Fruit fly (Drosophila melanogaster) whole organism, adult: ENCODE data around the gene CG17717.

Experiments
- CG11617 ChIP-seq: fragments of 200-800 bp; sonication (Bioruptor generic); optimal IDR thresholded peaks from 2 replicates; lab custom pipeline; 2017; ENCODE audit warnings: mild to moderate bottlenecking, missing biosample characterization, missing genetic modification reagents, missing genetic modification characterization
- CG12768 ChIP-seq: fragments of 200-800 bp; sonication (Bioruptor generic); optimal IDR thresholded peaks from 2 replicates; lab custom pipeline; 2017; ENCODE audit warnings: missing biosample characterization, missing genetic modification characterization, mild to moderate bottlenecking, moderate library complexity, missing genetic modification reagents
- CG14711 ChIP-seq: fragments of 200-800 bp; sonication (Bioruptor generic); optimal IDR thresholded peaks from 2 replicates; lab custom pipeline; 2018; ENCODE audit warnings: missing biosample characterization, mild to moderate bottlenecking, missing genetic modification characterization, moderate library complexity
- CG1620 ChIP-seq: fragments of 200-800 bp; sonication (Bioruptor generic); optimal IDR thresholded peaks from 2 replicates; lab custom pipeline; 2016; ENCODE audit warnings: missing biosample characterization, missing genetic modification characterization
- CG33017 ChIP-seq: fragments of 200-800 bp; sonication (Bioruptor generic); optimal IDR thresholded peaks from 2 replicates; lab custom pipeline; 2018; ENCODE audit warnings: missing biosample characterization, mild to moderate bottlenecking, missing genetic modification characterization, moderate library complexity
- CG5204 ChIP-seq: fragments of 200-800 bp; sonication (Bioruptor generic); optimal IDR thresholded peaks from 2 replicates; lab custom pipeline; 2016; ENCODE audit warnings: missing biosample characterization, missing genetic modification characterization
- CG7045 ChIP-seq: fragments of 200-800 bp; sonication (Bioruptor generic); optimal IDR thresholded peaks from 2 replicates; lab custom pipeline; 2017; ENCODE audit warnings: missing biosample characterization, mild to moderate bottlenecking, missing genetic modification characterization
- CG7101 ChIP-seq: fragments of 200-800 bp; sonication (Bioruptor generic); optimal IDR thresholded peaks from 2 replicates; lab custom pipeline; 2018; ENCODE audit warnings: missing biosample characterization, mild to moderate bottlenecking, missing genetic modification characterization, moderate library complexity
- Clk ChIP-seq: fragments of 200-800 bp; sonication (Bioruptor generic); optimal IDR thresholded peaks from 2 replicates; lab custom pipeline; 2017; ENCODE audit warnings: missing biosample characterization, missing genetic modification characterization
- Crg-1 ChIP-seq: fragments of 200-800 bp; sonication (Bioruptor generic); optimal IDR thresholded peaks from 2 replicates; lab custom pipeline; 2016; ENCODE audit warnings: missing biosample characterization, missing genetic modification characterization
- Hr96 ChIP-seq: fragments of 200-800 bp; sonication (Bioruptor generic); optimal IDR thresholded peaks from 2 replicates; lab custom pipeline; 2016; ENCODE audit warnings: missing biosample characterization, missing genetic modification characterization
- Mnt ChIP-seq: fragments of 200-800 bp; sonication (Bioruptor generic); optimal IDR thresholded peaks from 2 replicates; lab custom pipeline; 2016; ENCODE audit warnings: missing biosample characterization, mild to moderate bottlenecking, missing genetic modification characterization
- bab1 ChIP-seq: fragments of 200-800 bp; sonication (Bioruptor generic); optimal IDR thresholded peaks from 3 replicates; lab custom pipeline; 2019; ENCODE audit warnings: missing biosample characterization, mild to moderate bottlenecking, missing genetic modification characterization, moderate library complexity
- cic ChIP-seq: fragments of 200-800 bp; sonication (Bioruptor generic); optimal IDR thresholded peaks from 2 replicates; lab custom pipeline; 2017; ENCODE audit warnings: missing biosample characterization, mild to moderate bottlenecking, missing genetic modification characterization, moderate library complexity
- cnc ChIP-seq, 2 experiments: fragments of >200 bp; optimal IDR thresholded peaks; 2 replicates each; lab custom pipeline; 2017
- kay ChIP-seq: fragments of 200-800 bp; sonication (Bioruptor generic); peaks from one replicate; lab custom pipeline; 2016; ENCODE audit warnings: missing biosample characterization, missing genetic modification characterization, borderline replicate concordance
- ovo ChIP-seq: fragments of 200-800 bp; sonication (Bioruptor generic); optimal IDR thresholded peaks from 2 replicates; lab custom pipeline; 2016; ENCODE audit warnings: missing biosample characterization, missing genetic modification characterization
- pad ChIP-seq: fragments of 200-800 bp; sonication (Bioruptor generic); optimal IDR thresholded peaks from 3 replicates; lab custom pipeline; 2017; ENCODE audit warnings: missing biosample characterization, missing genetic modification characterization, mild to moderate bottlenecking, moderate library complexity, missing genetic modification reagents
- tj ChIP-seq: fragments of 200-800 bp; sonication (Bioruptor generic); optimal IDR thresholded peaks from 3 replicates; lab custom pipeline; 2017; ENCODE audit warnings: missing biosample characterization, mild to moderate bottlenecking, missing genetic modification characterization, moderate library complexity
- toe ChIP-seq: fragments of 200-800 bp; sonication (Bioruptor generic); optimal IDR thresholded peaks from 2 replicates; lab custom pipeline; 2016; ENCODE audit warnings: missing biosample characterization, missing genetic modification characterization

Gene CG17717

DNA sequence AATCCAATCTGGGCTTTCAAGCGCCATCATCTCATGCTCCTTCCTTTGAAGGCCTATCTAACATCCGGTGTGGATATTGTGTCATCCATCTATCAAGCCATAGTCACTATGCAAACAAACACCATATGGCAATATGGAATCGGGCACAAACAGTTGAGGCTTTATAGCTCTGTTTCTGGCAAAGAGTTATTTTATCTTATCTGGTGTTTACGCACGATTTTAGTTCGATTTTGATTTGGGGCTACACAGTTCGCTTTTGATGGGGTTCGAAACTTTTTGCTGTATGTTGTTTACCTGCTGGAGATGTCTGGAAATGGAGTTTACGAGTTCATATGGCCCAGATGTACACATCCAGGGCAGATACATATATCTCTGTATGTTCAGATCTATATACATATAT, 24.5 kb downstream of the CG17717 start:
- TF ChIP-seq CG7101: no peak
- TF ChIP-seq pad: no peak
- no peak for TF ChIP-seq toe (GFP tag; lab: Kevin White, UChicago)
- no peak for TF ChIP-seq CG7045 (GFP tag; lab: Kevin White, UChicago)
- no peak for TF ChIP-seq cic (GFP tag; lab: Kevin White, UChicago)
- no peak for TF ChIP-seq Clk (GFP tag; lab: Kevin White, UChicago)
- no peak for TF ChIP-seq Mnt
- TF ChIP-seq CG14711 (tag; lab: Kevin White, UChicago): no peak
- no peak for TF ChIP-seq tj (GFP tag; lab: Kevin White, UChicago)
- TF ChIP-seq CG5204: no peak
- no peak for TF ChIP-seq CG1620 (GFP tag; lab: Kevin White, UChicago)
- no peak for TF ChIP-seq CG12768 (GFP tag; lab: Kevin White, UChicago)
- TF ChIP-seq ovo: no peak
- no peak for TF ChIP-seq CG33017
- no peak for TF ChIP-seq cnc (optimal IDR thresholded peaks at IDR 0.05; lab: Kevin White, UChicago)
- no peak for TF ChIP-seq CG11617 (GFP tag; lab: Kevin White, UChicago)
- no peak for TF ChIP-seq Hr96 (GFP tag; lab: Kevin White, UChicago)

DNA sequence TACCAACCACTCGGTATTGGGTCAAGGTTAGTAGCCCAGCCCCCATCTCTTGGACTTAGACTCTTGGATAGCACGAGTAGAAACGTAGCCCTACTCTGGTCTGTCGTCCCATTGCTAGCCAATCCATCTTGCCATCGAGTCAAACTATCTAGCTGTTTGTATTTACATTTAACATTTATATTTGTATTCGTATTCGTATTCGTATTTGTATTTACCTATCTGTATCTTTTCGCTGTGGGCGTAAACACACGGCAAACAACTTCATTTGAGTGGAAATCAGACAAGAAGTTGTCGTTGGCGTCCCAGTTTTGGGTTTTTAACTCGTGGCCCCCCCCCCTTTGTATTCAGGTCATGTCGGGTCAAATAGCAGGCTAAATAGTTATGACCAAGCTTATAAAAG, 25.2 kb downstream of the CG17717 start:
- TF ChIP-seq tj (GFP tag; lab: Kevin White, UChicago): no peak
- no peak for TF ChIP-seq CG12768 (GFP tag; lab: Kevin White, UChicago)
- TF ChIP-seq CG1620 (GFP tag; lab: Kevin White, UChicago): no peak
- no peak for TF ChIP-seq CG5204
- no peak for TF ChIP-seq ovo
- TF ChIP-seq CG33017: no peak
- no peak for TF ChIP-seq cnc (optimal IDR thresholded peaks at IDR 0.05; lab: Kevin White, UChicago)
- no peak for TF ChIP-seq CG7101
- no peak for TF ChIP-seq pad
- TF ChIP-seq Crg-1 (GFP tag; lab: Kevin White, UChicago): no peak
- TF ChIP-seq CG7045 (GFP tag; lab: Kevin White, UChicago): no peak
- TF ChIP-seq toe (GFP tag; lab: Kevin White, UChicago): no peak

DNA sequence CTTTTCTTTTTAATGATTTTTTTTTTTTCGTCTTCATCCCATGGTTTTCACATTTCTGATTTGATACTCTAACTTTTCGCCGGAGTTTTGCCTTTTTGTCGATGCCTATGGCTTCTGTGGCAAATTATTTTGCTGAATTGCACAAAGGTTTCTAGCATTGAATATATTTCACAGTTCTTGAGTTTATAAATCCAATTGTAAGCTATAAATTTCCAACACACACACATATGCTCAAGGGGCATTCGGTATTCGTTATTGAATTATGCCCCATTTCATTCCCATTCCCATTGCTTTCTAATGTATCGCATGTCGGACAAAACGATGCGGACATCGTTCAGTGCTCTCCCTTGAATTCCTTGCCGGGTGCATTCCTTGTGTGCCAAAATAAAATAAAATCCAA, 26.4 kb downstream of the CG17717 start:
- no peak for TF ChIP-seq kay
- peak; percentile 9 for TF ChIP-seq tj (GFP tag; lab: Kevin White, UChicago)

DNA sequence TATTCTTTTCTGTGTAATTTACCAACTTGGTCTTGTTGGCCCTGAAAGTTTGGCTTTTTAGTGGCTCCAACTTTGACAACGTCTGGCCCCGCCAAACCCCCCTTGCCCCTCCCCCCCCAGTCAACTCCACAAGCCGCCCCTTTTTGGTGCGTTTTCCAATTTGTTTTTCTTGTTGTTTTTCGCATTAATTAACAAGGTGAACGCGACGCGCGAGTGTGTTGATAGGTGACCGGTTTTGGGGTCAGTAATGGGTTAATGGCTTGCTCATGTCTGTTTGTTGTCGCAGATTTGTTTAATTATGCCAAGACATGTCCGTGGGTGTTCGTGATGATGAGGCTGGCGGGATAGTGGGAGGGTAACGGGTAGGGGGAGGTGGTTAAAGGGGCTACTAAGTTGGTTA, 27.7 kb downstream of the CG17717 start:
- TF ChIP-seq ovo: no peak
- peak; percentile 15 for TF ChIP-seq tj (GFP tag; lab: Kevin White, UChicago)
- TF ChIP-seq CG7101: no peak

DNA sequence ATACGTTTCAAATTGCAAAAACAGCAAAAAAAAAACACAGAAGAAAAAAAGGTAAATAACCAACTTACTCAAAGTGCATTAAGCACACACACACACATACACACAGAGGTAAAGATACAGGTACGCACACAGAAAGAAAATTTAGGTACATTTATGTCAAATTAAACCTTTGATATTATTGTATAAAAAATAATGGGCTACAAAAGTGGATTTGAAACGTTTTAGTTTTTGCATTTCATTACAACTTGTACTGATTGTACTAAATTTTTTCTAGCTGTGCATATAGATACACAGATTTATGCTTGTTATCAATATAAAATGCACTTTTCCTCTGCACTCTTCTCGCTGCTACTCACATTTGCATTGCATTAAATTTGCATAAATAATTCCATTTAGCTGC, 28.3 kb downstream of the CG17717 start:
- no peak for TF ChIP-seq bab1
- peak; percentile 12 for TF ChIP-seq CG14711 (tag; lab: Kevin White, UChicago)

DNA sequence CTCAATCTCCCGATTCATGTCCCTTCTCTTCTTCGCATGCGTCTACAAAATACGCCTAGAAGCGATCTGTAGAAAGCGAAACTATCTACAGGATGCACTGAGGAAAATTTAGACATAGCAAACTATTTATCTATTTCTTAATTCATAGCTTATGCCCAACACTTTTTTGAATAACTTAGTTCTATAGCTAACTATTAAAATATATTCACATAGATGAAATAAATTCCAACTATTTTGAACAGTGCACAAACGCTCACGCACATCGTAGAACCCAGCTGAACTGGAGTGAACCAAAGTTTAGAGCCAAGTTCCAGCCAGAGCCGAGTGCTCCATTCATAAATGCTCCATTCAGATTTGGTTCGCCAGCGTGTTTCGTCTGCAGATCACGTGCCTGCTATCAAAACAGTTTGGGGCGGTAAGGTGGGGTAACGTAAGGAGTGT, 32.5 kb downstream of the CG17717 start:
- TF ChIP-seq Hr96 (GFP tag; lab: Kevin White, UChicago) (no peak), cic (GFP tag; lab: Kevin White, UChicago) (no peak), CG11617 (GFP tag; lab: Kevin White, UChicago) (no peak), CG14711 (tag; lab: Kevin White, UChicago) (no peak), Mnt (no peak), cnc (optimal IDR thresholded peaks at IDR 0.05; lab: Kevin White, UChicago) (no peak)

DNA sequence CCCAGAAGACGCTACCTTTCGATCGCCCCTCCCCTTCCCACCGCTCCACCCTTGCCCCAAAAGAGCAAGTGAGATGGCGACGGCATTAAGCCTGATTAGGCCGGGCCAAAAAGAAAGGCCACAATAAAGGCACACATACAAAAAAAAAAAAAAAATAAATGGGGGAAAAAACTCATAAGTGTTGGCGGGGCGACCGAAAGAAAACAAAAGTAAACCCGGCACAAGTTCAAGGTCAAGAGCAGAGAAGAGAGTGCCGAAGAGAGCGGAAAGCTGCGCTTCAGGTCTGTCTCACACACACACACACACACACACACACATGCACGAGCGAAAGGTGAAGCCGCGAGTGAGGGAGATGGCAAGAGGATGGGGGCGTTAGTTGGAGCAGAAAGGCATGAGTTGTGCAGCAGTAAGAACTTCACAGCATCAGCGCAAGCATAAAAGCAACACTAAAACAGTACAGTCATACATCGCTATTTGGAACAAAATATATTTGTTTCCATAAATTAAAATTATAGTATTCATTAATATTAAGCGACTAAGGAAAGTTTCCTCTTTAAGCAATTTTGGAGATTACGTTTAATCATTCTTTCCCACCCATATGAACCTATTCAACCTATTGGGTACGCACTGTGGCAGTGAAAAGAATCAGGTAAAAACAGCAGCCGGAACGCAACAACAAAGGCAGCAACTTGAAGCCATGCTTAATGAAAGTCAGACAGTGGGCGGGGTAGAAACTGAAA, 35.1 kb downstream of the CG17717 start:
- no peak for TF ChIP-seq CG7101
- TF ChIP-seq bab1: peak; percentile 93

DNA sequence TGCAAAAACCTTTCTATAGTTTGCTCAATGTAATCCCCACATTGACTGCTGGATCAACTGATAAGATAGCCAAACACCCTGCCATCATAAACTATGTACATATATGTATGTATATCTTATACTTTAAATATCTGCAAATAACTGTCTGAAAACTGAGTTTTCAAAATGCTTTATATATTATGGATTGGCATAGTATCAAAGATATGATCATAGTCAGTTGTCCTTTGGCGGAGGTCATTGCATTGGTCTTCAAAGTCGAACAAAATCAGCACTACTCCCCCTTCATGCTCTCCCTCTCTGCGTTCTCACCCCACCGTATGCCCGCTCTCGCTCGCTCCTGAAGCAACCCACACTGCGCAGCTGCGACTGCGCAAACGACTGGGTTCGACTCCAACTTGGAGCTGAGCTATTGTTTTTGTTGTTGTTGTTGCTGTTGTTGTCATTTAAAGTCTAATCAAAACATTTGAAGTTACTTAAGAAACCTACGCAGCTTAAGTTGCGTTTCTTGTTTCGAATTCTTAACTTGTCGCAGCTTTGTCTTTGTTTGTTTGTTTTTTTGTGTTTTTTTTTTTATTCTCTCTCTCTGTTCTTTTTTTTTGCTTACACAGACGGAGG, 36.0 kb downstream of the CG17717 start:
- no peak for TF ChIP-seq CG1620 (GFP tag; lab: Kevin White, UChicago)
- no peak for TF ChIP-seq CG11617 (GFP tag; lab: Kevin White, UChicago)
- no peak for TF ChIP-seq cnc (optimal IDR thresholded peaks at IDR 0.05; lab: Kevin White, UChicago)
- no peak for TF ChIP-seq pad
- TF ChIP-seq cic (GFP tag; lab: Kevin White, UChicago): no peak
- no peak for TF ChIP-seq toe (GFP tag; lab: Kevin White, UChicago)
- TF ChIP-seq CG7101: no peak
- TF ChIP-seq Clk (GFP tag; lab: Kevin White, UChicago): no peak
- no peak for TF ChIP-seq Crg-1 (GFP tag; lab: Kevin White, UChicago)
- no peak for TF ChIP-seq CG7045 (GFP tag; lab: Kevin White, UChicago)
- TF ChIP-seq CG14711 (tag; lab: Kevin White, UChicago): no peak
- no peak for TF ChIP-seq Mnt
